Fruit fly (Drosophila melanogaster): ENCODE data around the gene GATAe.

Gene GATAe

dm6 chr3R:15993815-15994572 is 14.9 kb upstream of the GATAe start (continued):
- TF ChIP-seq CHES-1-like (GFP tag; optimal IDR thresholded peaks at IDR 0.05) (no peak), CG4424 (GFP tag; optimal IDR thresholded peaks at IDR 0.05) (no peak), tin (GFP tag; optimal IDR thresholded peaks at IDR 0.05) (no peak), CG8478 (optimal IDR thresholded peaks at IDR 0.05) (no peak), crol (GFP tag; IDR thresholded peaks at IDR 0.05) (peak; percentile 27; the same call in 1 of the 2 replicates), Rfx (GFP tag; IDR thresholded peaks at IDR 0.05) (0 out of 2 replicates have a peak, but pooled peaks have one; percentile 9), Drgx (GFP tag; IDR thresholded peaks at IDR 0.05) (peak; percentile 12; the same call in 1 of the 2 replicates), sd (tag; optimal IDR thresholded peaks at IDR 0.05) (no peak)

dm6 chr3R:15994573-15994869 is 14.4 kb upstream of the GATAe start:
- TF ChIP-seq Jarid2 (GFP tag; optimal IDR thresholded peaks at IDR 0.05): peak; percentile 49
- peak; percentile 15 for TF ChIP-seq Med (GFP tag)
- TF ChIP-seq CG15479 (GFP tag; optimal IDR thresholded peaks at IDR 0.05): peak; percentile 90
- peak; percentile 34 for TF ChIP-seq CG8359 (GFP tag; optimal IDR thresholded peaks at IDR 0.05; ENCODE audit: borderline replicate concordance)
- peak; percentile 51 for TF ChIP-seq Ets65A (GFP tag)
- TF ChIP-seq crol (GFP tag; IDR thresholded peaks at IDR 0.05): 0 out of 2 replicates have a peak, but pooled peaks have one; percentile 0
- TF ChIP-seq CG6683 (GFP tag; optimal IDR thresholded peaks at IDR 0.05): no peak
- no peak for TF ChIP-seq CG1233 (GFP tag; optimal IDR thresholded peaks at IDR 0.05)
- TF ChIP-seq CG8924 (tag; optimal IDR thresholded peaks at IDR 0.05): no peak

- 0 out of 2 replicates have a peak, but pooled peaks have one; percentile 23 for TF ChIP-seq Dref (GFP tag; IDR thresholded peaks at IDR 0.05)
- TF ChIP-seq CG5953 (GFP tag; IDR thresholded peaks at IDR 0.05): no peak
- peak in 1 of 2 experiments; percentile 58 for TF ChIP-seq Dfd (GFP tag; optimal IDR thresholded peaks at IDR 0.05)
- TF ChIP-seq Med (GFP tag): peak; percentile 59
- TF ChIP-seq CG8359 (GFP tag; optimal IDR thresholded peaks at IDR 0.05; ENCODE audit: borderline replicate concordance): peak; percentile 99
- TF ChIP-seq CG4360 (GFP tag; IDR thresholded peaks at IDR 0.05): peak; percentile 23; the same call in 1 of the 2 replicates
- no peak for TF ChIP-seq Nf-YB (GFP tag; optimal IDR thresholded peaks at IDR 0.05)
- TF ChIP-seq Rx (GFP tag; IDR thresholded peaks at IDR 0.05): 0 out of 2 replicates have a peak, but pooled peaks have one; percentile 9
Measured at dm6 chr3R:15998972-15999721, 9.8 kb upstream of the GATAe start.

dm6 chr3R:16004015-16004414 is 4.9 kb upstream of the GATAe start:
- no peak for TF ChIP-seq klu (GFP tag; IDR thresholded peaks at IDR 0.05)
- TF ChIP-seq sc (optimal IDR thresholded peaks at IDR 0.05): no peak
- TF ChIP-seq sc (GFP tag; optimal IDR thresholded peaks at IDR 0.05): no peak
- TF ChIP-seq zfh1 (GFP tag; IDR thresholded peaks at IDR 0.05): no peak
- TF ChIP-seq hth (optimal IDR thresholded peaks at IDR 0.05): no peak
- no peak for TF ChIP-seq pzg (GFP tag; optimal IDR thresholded peaks at IDR 0.05)
- no peak for TF ChIP-seq NfI (GFP tag; optimal IDR thresholded peaks at IDR 0.05)
- no peak for TF ChIP-seq row (GFP tag; IDR thresholded peaks at IDR 0.05)
- no peak for TF ChIP-seq CG12219 (GFP tag; optimal IDR thresholded peaks at IDR 0.05)
- TF ChIP-seq CG34422 (GFP tag; IDR thresholded peaks at IDR 0.05): no peak
- TF ChIP-seq Poxn (GFP tag; IDR thresholded peaks at IDR 0.05): no peak
- TF ChIP-seq CG4328 (GFP tag; optimal IDR thresholded peaks at IDR 0.05): no peak
- no peak for TF ChIP-seq CG13296 (GFP tag; optimal IDR thresholded peaks at IDR 0.05)
- TF ChIP-seq gcm2 (GFP tag; optimal IDR thresholded peaks at IDR 0.05): no peak
- TF ChIP-seq Abd-B (GFP tag; optimal IDR thresholded peaks at IDR 0.05): no peak
- TF ChIP-seq Dad (GFP tag; optimal IDR thresholded peaks at IDR 0.05): no peak
- TF ChIP-seq lmd (GFP tag; IDR thresholded peaks at IDR 0.05): no peak
- TF ChIP-seq CG3065 (GFP tag; optimal IDR thresholded peaks at IDR 0.05): no peak
- no peak for TF ChIP-seq CG14860 (GFP tag; IDR thresholded peaks at IDR 0.05; ENCODE audit: partially characterized antibody)
- TF ChIP-seq ranshi (GFP tag; IDR thresholded peaks at IDR 0.05): no peak
- no peak for TF ChIP-seq Eip74EF (GFP tag; optimal IDR thresholded peaks at IDR 0.05)
- TF ChIP-seq CG16863 (GFP tag; optimal IDR thresholded peaks at IDR 0.05): no peak
- TF ChIP-seq Six4 (GFP tag; optimal IDR thresholded peaks at IDR 0.05): no peak
- no peak for TF ChIP-seq CG15073 (GFP tag; optimal IDR thresholded peaks at IDR 0.05)

Data from whole organism, embryonic.